Worm (Caenorhabditis elegans): ENCODE results near the gene nlp-24.

- TF ChIP-seq snpc-1.2 (GFP tag; IDR thresholded peaks at IDR 0.05) (no peak), nhr-11 (tag; optimal IDR thresholded peaks at IDR 0.05) (no peak), daf-8 (GFP tag; IDR thresholded peaks at IDR 0.05) (no peak), skn-1 (tag; optimal IDR thresholded peaks at IDR 0.05) (no peak), nhr-237 (tag; optimal IDR thresholded peaks at IDR 0.05) (no peak), ceh-28 (tag; optimal IDR thresholded peaks at IDR 0.05) (no peak), lin-13 (GFP tag; optimal IDR thresholded peaks at IDR 0.05) (no peak)
These were observed 34.5 kb downstream of the nlp-24 start, which contains the start of gene zip-10 for ce11 chrV:11650720-11651119.
